Worm (Caenorhabditis elegans): ENCODE measurements around the gene nhr-15.
A peak's percentile ranks its signal among the peaks of the same experiment; 100 is the strongest.

DNA sequence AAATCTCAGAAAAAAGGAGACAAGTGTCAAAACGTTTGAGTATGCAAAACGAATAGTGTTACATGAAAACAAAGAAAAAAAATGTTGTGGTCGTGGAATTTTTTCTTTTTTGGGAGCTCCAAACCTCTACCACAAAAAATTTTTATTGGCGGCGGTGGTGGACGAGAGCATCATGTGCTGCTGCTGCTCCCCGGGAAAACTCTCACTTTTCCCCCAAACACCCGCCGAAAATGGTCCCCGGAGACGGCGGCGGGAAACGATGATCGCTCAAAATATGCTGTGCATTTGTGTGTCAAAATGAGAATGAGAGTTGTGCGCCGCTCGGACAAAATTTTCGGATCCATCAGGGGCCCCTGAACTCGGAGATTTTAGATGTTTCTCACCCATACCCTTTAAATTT is 16.7 kb upstream of the nhr-15 start:
- TF ChIP-seq fkh-10 (GFP tag; optimal IDR thresholded peaks at IDR 0.05) = no peak
- no peak for TF ChIP-seq unc-39 (tag; optimal IDR thresholded peaks at IDR 0.05)
- peak; percentile 59; the same call in 1 of the 2 replicates for TF ChIP-seq set-16 (GFP tag; IDR thresholded peaks at IDR 0.05)
- no peak for TF ChIP-seq nhr-111 (GFP tag; optimal IDR thresholded peaks at IDR 0.05)
- no peak for TF ChIP-seq mxl-2 (GFP tag; conservative IDR thresholded peaks at IDR 0.05)
- TF ChIP-seq aha-1 (tag) = no peak
- no peak for TF ChIP-seq spr-3 (GFP tag; optimal IDR thresholded peaks at IDR 0.05)

Measured in whole organism, L4 larva.